Fruit fly (Drosophila melanogaster): ENCODE data around the gene GABA-B-R1.

Gene GABA-B-R1

DNA sequence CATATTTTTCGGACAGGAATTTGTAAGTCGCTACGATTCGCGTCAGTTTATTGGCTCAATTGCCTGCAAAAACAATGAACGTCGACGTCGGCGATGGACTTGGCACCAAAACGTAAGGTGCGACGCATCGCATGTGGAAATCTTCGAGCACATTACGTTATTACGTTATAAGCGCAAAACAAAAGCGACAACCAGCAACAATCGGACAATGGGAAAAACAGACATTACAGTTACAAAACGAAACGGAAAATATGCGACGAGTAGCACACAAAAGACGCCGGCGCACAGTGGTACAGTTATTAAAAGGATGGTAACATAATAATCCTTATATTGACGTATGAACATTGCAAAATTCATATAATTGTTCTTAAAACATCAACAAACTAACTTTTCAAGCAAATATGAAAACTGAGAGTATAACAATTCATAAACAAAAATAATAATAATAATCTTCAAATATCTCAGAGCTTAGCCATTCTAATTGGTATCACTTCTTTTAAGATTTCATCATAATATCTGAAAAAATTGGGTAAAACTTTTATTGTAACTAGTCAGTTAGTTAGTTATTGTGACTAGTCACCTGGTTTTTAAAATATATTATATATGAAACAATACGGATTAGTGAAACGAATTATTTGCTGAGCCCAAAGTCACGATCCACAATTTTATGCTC, 21.2 kb upstream of the GABA-B-R1 start:
- TF ChIP-seq CG6808 (GFP tag; optimal IDR thresholded peaks at IDR 0.05) (peak; percentile 40), CG3919 (GFP tag; optimal IDR thresholded peaks at IDR 0.05) (peak; percentile 48), fd85E (GFP tag; optimal IDR thresholded peaks at IDR 0.05) (no peak), achi (GFP tag; optimal IDR thresholded peaks at IDR 0.05) (peak; percentile 40), CG10631 (GFP tag; optimal IDR thresholded peaks at IDR 0.05) (peak; percentile 56), Sox14 (GFP tag; optimal IDR thresholded peaks at IDR 0.05) (peak; percentile 4), CG6792 (GFP tag; optimal IDR thresholded peaks at IDR 0.05) (peak; percentile 51), Hr4 (GFP tag; optimal IDR thresholded peaks at IDR 0.05) (peak; percentile 74), fkh (GFP tag; optimal IDR thresholded peaks at IDR 0.05) (no peak), dac (GFP tag; optimal IDR thresholded peaks at IDR 0.05) (no peak), topi (GFP tag; optimal IDR thresholded peaks at IDR 0.05) (peak; percentile 21), Smox (GFP tag; optimal IDR thresholded peaks at IDR 0.05) (no peak), Ets21C (GFP tag; optimal IDR thresholded peaks at IDR 0.05) (no peak), CG11902 (GFP tag; optimal IDR thresholded peaks at IDR 0.05) (peak; percentile 33), OdsH (GFP tag; optimal IDR thresholded peaks at IDR 0.05) (peak; percentile 72), CG7368 (GFP tag; optimal IDR thresholded peaks at IDR 0.05) (no peak), CG4318 (GFP tag; optimal IDR thresholded peaks at IDR 0.05) (peak; percentile 82), eg (GFP tag; IDR thresholded peaks at IDR 0.05) (no peak), Met (GFP tag; optimal IDR thresholded peaks at IDR 0.05) (no peak), cyc (GFP tag; optimal IDR thresholded peaks at IDR 0.05) (no peak), CG8632 (GFP tag; optimal IDR thresholded peaks at IDR 0.05) (peak; percentile 75), acj6 (GFP tag; optimal IDR thresholded peaks at IDR 0.05) (peak; percentile 68), CG15336 (GFP tag; IDR thresholded peaks at IDR 0.05) (peak; percentile 50; the same call in 1 of the 2 replicates), Hr39 (GFP tag; optimal IDR thresholded peaks at IDR 0.05) (no peak), CG34406 (GFP tag; optimal IDR thresholded peaks at IDR 0.05) (peak; percentile 70), net (GFP tag; optimal IDR thresholded peaks at IDR 0.05) (peak; percentile 66), Blimp-1 (GFP tag; optimal IDR thresholded peaks at IDR 0.05) (no peak), fd59A (GFP tag; optimal IDR thresholded peaks at IDR 0.05) (peak; percentile 72), spab (GFP tag; optimal IDR thresholded peaks at IDR 0.05) (peak; percentile 45), esn (GFP tag; optimal IDR thresholded peaks at IDR 0.05) (peak; percentile 11), Eip93F (GFP tag; optimal IDR thresholded peaks at IDR 0.05) (no peak), Ets96B (tag; optimal IDR thresholded peaks at IDR 0.05) (peak; percentile 69), CG9139 (GFP tag; optimal IDR thresholded peaks at IDR 0.05) (peak; percentile 27), CG6854 (GFP tag; optimal IDR thresholded peaks at IDR 0.05) (no peak), vri (GFP tag; optimal IDR thresholded peaks at IDR 0.05) (no peak), CG6163 (GFP tag; IDR thresholded peaks at IDR 0.05) (no peak), ss (GFP tag; optimal IDR thresholded peaks at IDR 0.05) (peak in 1 of 2 experiments; percentile 60), Gug (GFP tag; IDR thresholded peaks at IDR 0.05) (no peak), Sox15 (GFP tag; optimal IDR thresholded peaks at IDR 0.05) (peak; percentile 56), pdm3 (GFP tag; optimal IDR thresholded peaks at IDR 0.05) (peak; percentile 64), Sox102F (GFP tag; optimal IDR thresholded peaks at IDR 0.05) (no peak), CG10669 (GFP tag; optimal IDR thresholded peaks at IDR 0.05) (peak; percentile 28), Lpt (GFP tag; optimal IDR thresholded peaks at IDR 0.05) (peak; percentile 57), lz (GFP tag; optimal IDR thresholded peaks at IDR 0.05) (peak; percentile 5), Eip78C (GFP tag) (peak; percentile 96), CG32006 (GFP tag; optimal IDR thresholded peaks at IDR 0.05) (peak; percentile 87), dsx (GFP tag; optimal IDR thresholded peaks at IDR 0.05; ENCODE audit: poor library complexity, severe bottlenecking) (no peak), Hr38 (GFP tag; optimal IDR thresholded peaks at IDR 0.05) (no peak), CG3032 (tag; optimal IDR thresholded peaks at IDR 0.05) (peak; percentile 51), svp (GFP tag) (peak; percentile 81), CG16779 (tag; optimal IDR thresholded peaks at IDR 0.05) (no peak)

Data from whole organism, prepupa.